Fruit fly (Drosophila melanogaster) whole organism, adult: Measurements from ENCODE around the gene TFAM.

Experiments used
- CG11617 ChIP-seq: fragments of 200-800 bp; sonication (Bioruptor generic); optimal IDR thresholded peaks from 2 replicates; lab custom pipeline; 2017; ENCODE audit warnings: mild to moderate bottlenecking, missing biosample characterization, missing genetic modification reagents, missing genetic modification characterization
- CG12768 ChIP-seq: fragments of 200-800 bp; sonication (Bioruptor generic); optimal IDR thresholded peaks from 2 replicates; lab custom pipeline; 2017; ENCODE audit warnings: missing biosample characterization, missing genetic modification characterization, mild to moderate bottlenecking, moderate library complexity, missing genetic modification reagents
- CG14711 ChIP-seq: fragments of 200-800 bp; sonication (Bioruptor generic); optimal IDR thresholded peaks from 2 replicates; lab custom pipeline; 2018; ENCODE audit warnings: missing biosample characterization, mild to moderate bottlenecking, missing genetic modification characterization, moderate library complexity
- CG1620 ChIP-seq: fragments of 200-800 bp; sonication (Bioruptor generic); optimal IDR thresholded peaks from 2 replicates; lab custom pipeline; 2016; ENCODE audit warnings: missing biosample characterization, missing genetic modification characterization
- CG33017 ChIP-seq: fragments of 200-800 bp; sonication (Bioruptor generic); optimal IDR thresholded peaks from 2 replicates; lab custom pipeline; 2018; ENCODE audit warnings: missing biosample characterization, mild to moderate bottlenecking, missing genetic modification characterization, moderate library complexity
- CG5204 ChIP-seq: fragments of 200-800 bp; sonication (Bioruptor generic); optimal IDR thresholded peaks from 2 replicates; lab custom pipeline; 2016; ENCODE audit warnings: missing biosample characterization, missing genetic modification characterization
- CG7045 ChIP-seq: fragments of 200-800 bp; sonication (Bioruptor generic); optimal IDR thresholded peaks from 2 replicates; lab custom pipeline; 2017; ENCODE audit warnings: missing biosample characterization, mild to moderate bottlenecking, missing genetic modification characterization
- CG7101 ChIP-seq: fragments of 200-800 bp; sonication (Bioruptor generic); optimal IDR thresholded peaks from 2 replicates; lab custom pipeline; 2018; ENCODE audit warnings: missing biosample characterization, mild to moderate bottlenecking, missing genetic modification characterization, moderate library complexity
- Clk ChIP-seq: fragments of 200-800 bp; sonication (Bioruptor generic); optimal IDR thresholded peaks from 2 replicates; lab custom pipeline; 2017; ENCODE audit warnings: missing biosample characterization, missing genetic modification characterization
- Crg-1 ChIP-seq: fragments of 200-800 bp; sonication (Bioruptor generic); optimal IDR thresholded peaks from 2 replicates; lab custom pipeline; 2016; ENCODE audit warnings: missing biosample characterization, missing genetic modification characterization
- Hr96 ChIP-seq: fragments of 200-800 bp; sonication (Bioruptor generic); optimal IDR thresholded peaks from 2 replicates; lab custom pipeline; 2016; ENCODE audit warnings: missing biosample characterization, missing genetic modification characterization
- Mnt ChIP-seq: fragments of 200-800 bp; sonication (Bioruptor generic); optimal IDR thresholded peaks from 2 replicates; lab custom pipeline; 2016; ENCODE audit warnings: missing biosample characterization, mild to moderate bottlenecking, missing genetic modification characterization
- bab1 ChIP-seq: fragments of 200-800 bp; sonication (Bioruptor generic); optimal IDR thresholded peaks from 3 replicates; lab custom pipeline; 2019; ENCODE audit warnings: missing biosample characterization, mild to moderate bottlenecking, missing genetic modification characterization, moderate library complexity
- cic ChIP-seq: fragments of 200-800 bp; sonication (Bioruptor generic); optimal IDR thresholded peaks from 2 replicates; lab custom pipeline; 2017; ENCODE audit warnings: missing biosample characterization, mild to moderate bottlenecking, missing genetic modification characterization, moderate library complexity
- cnc ChIP-seq, 2 experiments: fragments of >200 bp; optimal IDR thresholded peaks; 2 replicates each; lab custom pipeline; 2017
- kay ChIP-seq: fragments of 200-800 bp; sonication (Bioruptor generic); peaks from one replicate; lab custom pipeline; 2016; ENCODE audit warnings: missing biosample characterization, missing genetic modification characterization, borderline replicate concordance
- ovo ChIP-seq: fragments of 200-800 bp; sonication (Bioruptor generic); optimal IDR thresholded peaks from 2 replicates; lab custom pipeline; 2016; ENCODE audit warnings: missing biosample characterization, missing genetic modification characterization
- pad ChIP-seq: fragments of 200-800 bp; sonication (Bioruptor generic); optimal IDR thresholded peaks from 3 replicates; lab custom pipeline; 2017; ENCODE audit warnings: missing biosample characterization, missing genetic modification characterization, mild to moderate bottlenecking, moderate library complexity, missing genetic modification reagents
- tj ChIP-seq: fragments of 200-800 bp; sonication (Bioruptor generic); optimal IDR thresholded peaks from 3 replicates; lab custom pipeline; 2017; ENCODE audit warnings: missing biosample characterization, mild to moderate bottlenecking, missing genetic modification characterization, moderate library complexity
- toe ChIP-seq: fragments of 200-800 bp; sonication (Bioruptor generic); optimal IDR thresholded peaks from 2 replicates; lab custom pipeline; 2016; ENCODE audit warnings: missing biosample characterization, missing genetic modification characterization

TFAM gene

DNA sequence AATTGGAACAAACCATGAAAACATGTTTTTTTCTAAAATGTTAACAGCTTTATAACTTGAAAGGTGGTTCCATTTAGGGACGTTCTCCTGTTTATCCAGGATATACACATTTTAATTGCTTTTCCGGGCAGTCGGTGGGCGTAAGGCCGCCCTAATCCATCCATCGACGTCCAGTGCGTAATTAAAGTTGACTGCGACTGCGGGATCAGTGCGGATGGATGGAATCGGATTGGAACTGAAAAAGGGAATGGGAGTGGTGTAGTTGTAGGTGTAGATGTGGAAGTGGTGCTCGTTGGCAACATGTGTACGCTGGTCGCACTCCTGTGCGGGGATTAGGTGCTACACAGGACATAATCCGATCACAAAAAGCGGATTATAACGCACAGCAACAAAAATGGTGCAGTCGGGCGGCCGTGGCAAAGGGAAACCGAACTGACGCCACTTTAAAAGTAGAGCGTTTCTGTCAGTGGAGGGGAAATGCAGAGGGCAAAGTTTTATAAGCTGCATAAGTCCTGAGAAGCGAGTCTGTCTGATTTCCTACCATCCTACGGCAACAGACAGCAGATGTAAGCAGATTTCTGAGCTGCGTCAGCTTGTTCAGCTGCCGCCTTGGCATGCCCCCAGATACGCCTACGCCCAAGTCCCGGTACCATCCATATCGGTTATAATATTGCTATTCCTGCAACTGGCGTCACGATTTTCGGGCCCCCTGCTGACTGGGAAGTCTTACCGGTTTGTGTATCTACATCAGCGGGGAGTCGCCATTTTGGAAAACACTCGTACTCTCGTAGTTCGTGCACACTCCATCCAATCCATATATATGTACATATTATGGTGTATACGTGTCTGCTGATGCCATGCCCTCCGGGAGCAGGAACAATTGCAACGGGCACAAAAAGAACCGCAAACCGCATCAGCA, 20.9 kb upstream of the TFAM start:
- TF ChIP-seq ovo (no peak), CG5204 (GFP tag; lab: Kevin White, UChicago) (no peak), cnc (optimal IDR thresholded peaks at IDR 0.05; lab: Kevin White, UChicago) (no peak), Mnt (GFP tag; lab: Kevin White, UChicago) (no peak), tj (no peak), CG7101 (no peak), Crg-1 (no peak), CG11617 (GFP tag; lab: Kevin White, UChicago) (no peak), toe (GFP tag; lab: Kevin White, UChicago) (no peak), Clk (GFP tag; lab: Kevin White, UChicago) (no peak), CG1620 (GFP tag; lab: Kevin White, UChicago) (no peak), CG33017 (tag; lab: Kevin White, UChicago) (no peak), kay (no peak), pad (GFP tag; lab: Kevin White, UChicago) (no peak), bab1 (GFP tag; lab: Kevin White, UChicago) (no peak), CG7045 (no peak), cic (no peak), CG12768 (GFP tag; lab: Kevin White, UChicago) (no peak), CG14711 (tag; lab: Kevin White, UChicago) (no peak)

DNA sequence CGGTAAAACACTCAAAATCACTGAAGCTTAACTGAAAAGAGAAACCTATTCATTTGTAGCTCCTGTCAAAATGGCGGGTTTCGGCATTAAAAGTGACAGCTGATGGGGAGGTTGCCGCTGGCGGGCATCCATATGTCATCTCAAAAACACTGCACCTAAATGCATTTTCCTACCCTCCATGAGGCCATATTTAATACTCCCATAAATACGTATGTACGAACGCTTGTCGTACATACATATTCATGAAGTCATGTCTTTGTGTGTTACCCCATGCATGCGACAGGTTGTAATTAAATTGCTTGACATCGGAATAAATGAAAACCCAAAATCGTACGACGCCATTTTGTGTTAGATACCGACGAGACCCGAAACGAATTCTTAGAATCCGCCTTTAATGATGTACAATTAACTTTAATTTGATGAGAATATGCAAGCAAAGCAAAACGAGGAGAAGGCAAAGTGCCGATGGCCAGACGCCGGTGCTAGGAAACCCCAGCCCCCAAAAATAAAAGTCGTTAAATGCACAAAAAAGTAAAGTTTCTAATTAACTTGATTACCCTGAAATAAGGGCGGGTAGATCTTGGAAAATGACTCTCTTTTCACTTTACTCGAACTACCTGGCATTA, 19.6 kb upstream of the TFAM start:
- TF ChIP-seq Hr96 (no peak), tj (peak; percentile 10)

DNA sequence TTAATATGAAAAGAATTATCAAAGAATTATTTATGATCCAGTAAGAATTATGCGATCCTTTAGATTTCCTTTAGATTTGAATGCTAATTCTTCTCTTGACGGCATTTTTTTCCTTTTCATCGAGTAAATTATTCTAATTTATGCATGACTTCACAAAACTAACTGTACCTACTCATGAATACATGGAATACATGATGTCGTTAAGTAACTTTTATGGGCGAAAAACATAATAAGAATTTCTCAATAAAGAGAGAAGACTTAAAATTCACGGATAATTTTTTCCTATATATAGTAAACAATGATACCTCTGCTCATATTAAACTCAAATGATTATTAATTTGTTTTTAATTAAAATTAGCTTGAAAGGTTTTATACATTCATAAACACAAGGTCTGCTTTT, 19.1 kb upstream of the TFAM start:
- TF ChIP-seq CG33017 (tag; lab: Kevin White, UChicago) = no peak
- no peak for TF ChIP-seq Hr96
- no peak for TF ChIP-seq CG1620 (GFP tag; lab: Kevin White, UChicago)
- no peak for TF ChIP-seq pad (GFP tag; lab: Kevin White, UChicago)

DNA sequence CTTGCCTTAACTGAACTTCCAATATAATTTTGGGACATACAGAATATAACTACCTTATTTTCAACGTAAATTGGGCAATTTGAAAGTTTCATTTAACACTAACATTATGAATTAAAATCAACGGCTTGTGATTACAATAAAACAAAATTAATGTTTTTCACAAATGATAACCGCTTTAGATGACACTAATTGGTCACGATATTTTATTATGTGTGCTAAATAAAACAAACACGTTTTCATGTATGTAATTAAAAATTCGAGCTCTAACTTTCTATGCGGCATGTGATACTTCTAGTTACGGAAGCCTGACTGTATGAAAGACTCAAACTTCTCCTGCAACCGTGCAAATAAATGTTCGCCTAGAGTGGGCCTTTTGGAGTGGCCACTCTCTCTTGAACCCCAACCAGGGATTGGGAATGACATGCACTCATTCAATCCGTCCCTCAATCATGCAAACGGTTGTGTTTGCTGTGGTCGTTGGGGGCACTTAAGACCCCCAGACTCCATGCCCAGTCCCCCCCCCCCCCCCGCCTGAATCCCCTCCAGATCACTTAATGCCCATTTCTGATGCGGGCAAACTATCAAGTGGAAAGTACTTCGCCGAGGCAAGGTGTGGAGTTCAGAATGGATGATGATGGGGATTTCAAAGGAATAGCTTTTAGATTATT, 18.5 kb upstream of the TFAM start:
- no peak for TF ChIP-seq CG14711 (tag; lab: Kevin White, UChicago)
- TF ChIP-seq Hr96 = no peak
- TF ChIP-seq CG11617 (GFP tag; lab: Kevin White, UChicago) = no peak
- no peak for TF ChIP-seq cnc (optimal IDR thresholded peaks at IDR 0.05; lab: Kevin White, UChicago)
- TF ChIP-seq CG7045 = no peak
- no peak for TF ChIP-seq bab1 (GFP tag; lab: Kevin White, UChicago)
- TF ChIP-seq CG12768 (GFP tag; lab: Kevin White, UChicago) = no peak
- no peak for TF ChIP-seq cic

DNA sequence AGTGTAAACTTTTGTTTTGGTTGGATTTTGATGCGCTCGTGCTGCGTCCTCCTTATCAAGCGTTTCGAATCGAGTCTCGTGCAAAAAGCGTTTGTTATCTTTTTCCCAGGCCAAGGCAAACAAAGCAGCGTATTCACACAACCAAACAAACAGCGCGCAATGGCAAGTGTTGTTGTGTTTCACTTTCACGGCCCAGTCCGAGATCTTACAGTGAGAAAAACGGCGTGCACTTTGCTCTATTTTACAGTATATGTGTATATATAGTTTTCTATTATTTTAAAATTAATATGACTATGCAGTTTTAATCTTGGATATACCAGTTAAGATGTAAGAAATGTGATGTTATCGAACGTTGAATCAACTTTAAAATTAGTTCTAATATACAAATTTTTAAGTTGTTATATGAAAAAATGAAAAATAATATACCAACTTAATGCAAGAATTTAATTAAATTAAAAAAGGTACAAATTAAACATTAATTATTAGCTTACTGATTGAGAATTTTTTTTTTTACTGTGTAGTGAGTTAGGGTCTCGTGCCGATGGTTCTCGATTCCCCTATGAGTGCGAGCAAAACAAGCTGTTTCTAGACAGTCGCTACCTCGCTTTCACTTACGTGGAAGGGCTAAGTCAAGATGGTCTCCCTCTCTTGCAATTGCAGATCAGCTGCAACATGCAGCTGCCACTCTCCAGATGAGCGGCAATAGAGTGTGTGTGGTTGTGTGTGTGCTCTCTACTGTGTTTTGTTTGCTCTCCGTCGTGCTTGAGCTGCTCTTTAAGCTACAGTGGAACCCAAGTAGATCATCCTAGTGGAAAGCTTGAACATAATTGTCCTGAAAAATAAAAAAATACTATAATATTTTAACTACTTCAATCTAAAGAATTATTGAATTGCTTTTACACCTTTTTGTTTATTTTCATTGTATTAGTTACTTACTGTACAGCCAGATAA, 17.7 kb upstream of the TFAM start:
- TF ChIP-seq CG7101 (peak; percentile 84), Mnt (GFP tag; lab: Kevin White, UChicago) (no peak), CG33017 (tag; lab: Kevin White, UChicago) (peak; percentile 84), Crg-1 (no peak), cnc (optimal IDR thresholded peaks at IDR 0.05; lab: Kevin White, UChicago) (no peak), Clk (GFP tag; lab: Kevin White, UChicago) (peak; percentile 15), CG12768 (GFP tag; lab: Kevin White, UChicago) (peak; percentile 72), tj (peak; percentile 51), CG7045 (peak; percentile 74), ovo (no peak), pad (GFP tag; lab: Kevin White, UChicago) (peak; percentile 66), CG11617 (GFP tag; lab: Kevin White, UChicago) (peak; percentile 79), CG14711 (tag; lab: Kevin White, UChicago) (peak; percentile 86), bab1 (GFP tag; lab: Kevin White, UChicago) (peak; percentile 87)

DNA sequence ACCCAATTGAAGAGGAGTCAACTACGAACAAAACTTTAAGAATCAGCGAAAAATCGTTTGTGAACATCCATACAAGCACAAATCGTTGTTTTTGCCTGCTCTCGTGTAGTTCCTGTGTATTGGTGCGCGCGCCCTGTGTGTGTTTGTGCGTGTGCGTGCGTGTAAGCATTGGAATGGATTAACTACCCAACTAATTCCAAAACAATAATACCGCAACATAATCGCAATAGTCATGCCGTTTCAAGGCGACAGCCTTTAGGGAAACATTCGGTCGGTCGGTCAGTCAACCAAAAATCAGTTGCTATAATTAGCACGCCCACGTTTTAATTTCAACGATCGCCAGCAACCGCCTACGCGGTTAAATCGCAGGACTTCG, 16.6 kb upstream of the TFAM start:
- TF ChIP-seq CG7101 (no peak), CG7045 (no peak), ovo (no peak), Clk (GFP tag; lab: Kevin White, UChicago) (no peak), CG12768 (GFP tag; lab: Kevin White, UChicago) (no peak), toe (GFP tag; lab: Kevin White, UChicago) (no peak), cic (no peak), CG33017 (tag; lab: Kevin White, UChicago) (no peak), kay (no peak), pad (GFP tag; lab: Kevin White, UChicago) (no peak), CG11617 (GFP tag; lab: Kevin White, UChicago) (no peak), CG5204 (GFP tag; lab: Kevin White, UChicago) (no peak), Mnt (GFP tag; lab: Kevin White, UChicago) (no peak), CG1620 (GFP tag; lab: Kevin White, UChicago) (no peak), tj (no peak), CG14711 (tag; lab: Kevin White, UChicago) (no peak), cnc (optimal IDR thresholded peaks at IDR 0.05; lab: Kevin White, UChicago) (no peak), Crg-1 (no peak), Hr96 (no peak)
